Fruit fly (Drosophila melanogaster) S2 (cell line): Measurements from ENCODE around the gene CG42710.

Experiments
- CG8478 ChIP-seq: fragments of >200 bp; optimal IDR thresholded peaks from 2 replicates; lab custom pipeline; 2018
- CTCF ChIP-seq, 2 experiments: fragments of >200 bp; optimal IDR thresholded peaks; 2 replicates each; lab custom pipeline; 2018

DNA sequence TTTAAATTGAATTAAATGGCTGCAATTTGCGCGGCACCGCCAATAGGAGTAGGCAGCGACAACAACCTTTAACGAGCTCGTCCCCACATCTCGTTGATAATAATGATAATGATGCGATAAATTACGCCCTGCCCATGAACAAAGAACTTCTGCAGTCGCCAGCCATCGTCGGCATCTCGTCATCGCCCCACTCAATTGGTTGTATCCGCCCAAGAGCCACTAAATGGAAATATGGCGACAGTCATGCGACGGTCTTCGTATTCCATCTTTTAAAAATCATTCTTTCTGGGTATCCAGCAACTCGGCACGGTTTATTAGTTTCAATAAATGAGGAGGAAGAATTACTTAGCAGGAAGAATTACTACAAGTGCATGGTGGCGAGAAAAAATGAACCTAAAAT, 38.2 kb upstream of the CG42710 start:
- TF ChIP-seq CTCF (optimal IDR thresholded peaks at IDR 0.05; lab: Kevin White, UChicago) (no peak), CG8478 (lab: Kevin White, UChicago) (no peak)
